Fruit fly (Drosophila melanogaster) whole organism, embryonic: Measurements from ENCODE around the gene CG2898.

Experiments used
- Antp ChIP-seq: fragments of 200-800 bp; sonication (Bioruptor generic); optimal IDR thresholded peaks from 3 replicates; lab custom pipeline; 2016; ENCODE audit warnings: missing biosample characterization, missing genetic modification characterization
- CG10147 ChIP-seq: fragments of 200-800 bp; sonication (Bioruptor generic); optimal IDR thresholded peaks from 2 replicates; lab custom pipeline; 2019; ENCODE audit warnings: missing biosample characterization, mild to moderate bottlenecking, missing genetic modification characterization, moderate library complexity
- CG10321 ChIP-seq: fragments of 200-800 bp; sonication (Bioruptor generic); IDR thresholded peaks from 2 replicates; pipeline ENCODE4 v1.3.6; 2022; ENCODE audit warnings: missing biosample characterization, missing genetic modification characterization
- CG10431 ChIP-seq: fragments of 200-800 bp; sonication (Bioruptor generic); optimal IDR thresholded peaks from 3 replicates; lab custom pipeline; 2018; ENCODE audit warnings: missing biosample characterization, mild to moderate bottlenecking, missing genetic modification characterization
- CG10654 ChIP-seq: fragments of 200-800 bp; sonication (Bioruptor generic); optimal IDR thresholded peaks from 2 replicates; lab custom pipeline; 2016; ENCODE audit warnings: missing biosample characterization, missing genetic modification characterization
- CG10959 ChIP-seq: fragments of 200-800 bp; sonication (Bioruptor generic); IDR thresholded peaks from 2 replicates; pipeline ENCODE4 v1.3.6; 2022; ENCODE audit warnings: missing biosample characterization, missing genetic modification characterization
- CG11695 ChIP-seq: fragments of 200-800 bp; sonication (Bioruptor generic); IDR thresholded peaks from 3 replicates; pipeline ENCODE4 v1.3.6; 2022; ENCODE audit warnings: missing biosample characterization, missing genetic modification characterization
- CG14014 ChIP-seq: fragments of 200-800 bp; sonication (Bioruptor generic); IDR thresholded peaks from 2 replicates; pipeline ENCODE4 v1.3.6; 2022; ENCODE audit warnings: missing biosample characterization, missing genetic modification characterization
- CG1529 ChIP-seq: fragments of 200-800 bp; sonication (Bioruptor generic); optimal IDR thresholded peaks from 3 replicates; lab custom pipeline; 2018; ENCODE audit warnings: missing biosample characterization, missing genetic modification characterization
- CG15696 ChIP-seq: fragments of 200-800 bp; sonication (Bioruptor generic); optimal IDR thresholded peaks from 2 replicates; lab custom pipeline; 2019; ENCODE audit warnings: missing biosample characterization, mild to moderate bottlenecking, missing genetic modification characterization, moderate library complexity
- CG16815 ChIP-seq: fragments of 200-800 bp; sonication (Bioruptor generic); optimal IDR thresholded peaks from 3 replicates; lab custom pipeline; 2017; ENCODE audit warnings: missing biosample characterization, mild to moderate bottlenecking, missing genetic modification characterization
- CG17328 ChIP-seq: fragments of 200-800 bp; sonication (Bioruptor generic); IDR thresholded peaks from 2 replicates; pipeline ENCODE4 v1.3.6; 2022; ENCODE audit warnings: missing biosample characterization, missing genetic modification characterization
- CG30020 ChIP-seq: fragments of 200-800 bp; optimal IDR thresholded peaks from 2 replicates; lab custom pipeline; 2019; ENCODE audit warnings: missing biosample characterization, mild to moderate bottlenecking, missing genetic modification characterization, moderate library complexity
- CG30431 ChIP-seq: fragments of 200-800 bp; sonication (Bioruptor generic); optimal IDR thresholded peaks from 2 replicates; lab custom pipeline; 2017; ENCODE audit warnings: missing biosample characterization, missing genetic modification characterization
- CG33213 ChIP-seq: fragments of 200-800 bp; sonication (Bioruptor generic); optimal IDR thresholded peaks from 3 replicates; lab custom pipeline; 2016; ENCODE audit warnings: missing biosample characterization, missing genetic modification characterization
- CG34376 ChIP-seq: fragments of 200-800 bp; sonication (Bioruptor generic); optimal IDR thresholded peaks from 2 replicates; lab custom pipeline; 2018; ENCODE audit warnings: missing biosample characterization, mild to moderate bottlenecking, missing genetic modification characterization
- CG4282 ChIP-seq: fragments of 200-800 bp; sonication (Bioruptor generic); optimal IDR thresholded peaks from 2 replicates; lab custom pipeline; 2016; ENCODE audit warnings: missing biosample characterization, missing genetic modification characterization
- CG4328 ChIP-seq: fragments of 200-800 bp; sonication (Bioruptor generic); optimal IDR thresholded peaks from 3 replicates; lab custom pipeline; 2017; ENCODE audit warnings: missing biosample characterization, missing genetic modification reagents, missing genetic modification characterization
- CG4424 ChIP-seq: fragments of 200-800 bp; sonication (Bioruptor generic); optimal IDR thresholded peaks from 3 replicates; lab custom pipeline; 2016; ENCODE audit warnings: missing biosample characterization, missing genetic modification characterization
- CG9609 ChIP-seq: fragments of 200-800 bp; sonication (Bioruptor generic); optimal IDR thresholded peaks from 3 replicates; lab custom pipeline; 2016; ENCODE audit warnings: missing biosample characterization, missing genetic modification characterization
- D ChIP-seq, 2 experiments: fragments of 200-800 bp in 1 of 2; fragments of >200 bp in 1 of 2; sonication (Bioruptor generic) in 1 of 2; optimal IDR thresholded peaks; 2 replicates in 1 of 2; 3 replicates in 1 of 2; lab custom pipeline; 2017; ENCODE audit warnings: mild to moderate bottlenecking in 1 of 2, missing biosample characterization in 1 of 2, missing genetic modification characterization in 1 of 2, missing genetic modification reagents in 1 of 2
- Eip74EF ChIP-seq, 2 experiments: fragments of 200-800 bp in 1 of 2; fragments of >200 bp in 1 of 2; sonication (Bioruptor generic) in 1 of 2; optimal IDR thresholded peaks; 2 replicates each; lab custom pipeline; 2017 to 2019; ENCODE audit warnings: missing biosample characterization in 2 of 2, missing genetic modification characterization in 2 of 2, mild to moderate bottlenecking in 1 of 2, moderate library complexity in 1 of 2
- GATAe ChIP-seq: fragments of 200-800 bp; sonication (Bioruptor generic); conservative IDR thresholded peaks from 2 replicates; pipeline ENCODE4 v1.3.6; 2022; ENCODE audit warnings: missing biosample characterization, missing genetic modification characterization
- Hr51 ChIP-seq, 2 experiments: fragments of 200-800 bp; sonication (Bioruptor generic); optimal IDR thresholded peaks; 2 replicates in 1 of 2; 3 replicates in 1 of 2; lab custom pipeline; 2016 to 2018; ENCODE audit warnings: missing biosample characterization in 2 of 2, missing genetic modification characterization in 2 of 2, mild to moderate bottlenecking in 1 of 2, moderate library complexity in 1 of 2
- Hsf ChIP-seq: fragments of 200-800 bp; sonication (Bioruptor generic); optimal IDR thresholded peaks from 3 replicates; lab custom pipeline; 2016; ENCODE audit warnings: missing biosample characterization, missing genetic modification characterization
- Kr ChIP-seq: fragments of 200-800 bp; sonication (Bioruptor generic); optimal IDR thresholded peaks from 2 replicates; lab custom pipeline; 2017; ENCODE audit warnings: missing biosample characterization, mild to moderate bottlenecking, missing genetic modification characterization
- Mes4 ChIP-seq: fragments of 200-800 bp; sonication (Bioruptor generic); optimal IDR thresholded peaks from 2 replicates; lab custom pipeline; 2016; ENCODE audit warnings: missing biosample characterization, missing genetic modification characterization
- NC2β ChIP-seq: fragments of 200-800 bp; sonication (Bioruptor generic); optimal IDR thresholded peaks from 2 replicates; lab custom pipeline; 2016; ENCODE audit warnings: missing biosample characterization, missing genetic modification characterization
- NFAT ChIP-seq: fragments of 200-800 bp; sonication (Bioruptor generic); IDR thresholded peaks from 2 replicates; pipeline ENCODE4 v1.3.6; 2022; ENCODE audit warnings: missing biosample characterization, missing genetic modification characterization
- Nf-YB ChIP-seq: fragments of 200-800 bp; sonication (Bioruptor generic); optimal IDR thresholded peaks from 3 replicates; lab custom pipeline; 2019; ENCODE audit warnings: missing biosample characterization, mild to moderate bottlenecking, missing genetic modification characterization, moderate library complexity
- PHDP ChIP-seq: fragments of 200-800 bp; sonication (Bioruptor generic); optimal IDR thresholded peaks from 3 replicates; lab custom pipeline; 2018; ENCODE audit warnings: missing biosample characterization, mild to moderate bottlenecking, missing genetic modification characterization, moderate library complexity
- Sox100B ChIP-seq: fragments of 200-800 bp; sonication (Bioruptor generic); optimal IDR thresholded peaks from 3 replicates; lab custom pipeline; 2018; ENCODE audit warnings: missing biosample characterization, mild to moderate bottlenecking, missing genetic modification characterization
- TFAM ChIP-seq: fragments of 200-800 bp; sonication (Bioruptor generic); optimal IDR thresholded peaks from 2 replicates; lab custom pipeline; 2017; ENCODE audit warnings: missing biosample characterization, missing genetic modification characterization, inconsistent platforms
- Xbp1 ChIP-seq: fragments of 200-800 bp; sonication (Bioruptor generic); optimal IDR thresholded peaks from 3 replicates; lab custom pipeline; 2016; ENCODE audit warnings: missing biosample characterization, mild to moderate bottlenecking, missing genetic modification characterization
- ash1 ChIP-seq: fragments of 200-800 bp; sonication (Bioruptor generic); optimal IDR thresholded peaks from 2 replicates; lab custom pipeline; 2018; ENCODE audit warnings: missing biosample characterization, mild to moderate bottlenecking, missing genetic modification characterization
- bigmax ChIP-seq: fragments of 200-800 bp; sonication (Bioruptor generic); optimal IDR thresholded peaks from 2 replicates; lab custom pipeline; 2018; ENCODE audit warnings: missing biosample characterization, mild to moderate bottlenecking, missing genetic modification characterization
- cas ChIP-seq: fragments of 200-800 bp; sonication (Bioruptor generic); IDR thresholded peaks from 2 replicates; pipeline ENCODE4 v1.3.6; 2022; ENCODE audit warnings: missing biosample characterization, missing genetic modification characterization
- chif ChIP-seq, 2 experiments: fragments of 200-800 bp; sonication (Bioruptor generic); optimal IDR thresholded peaks; 3 replicates each; lab custom pipeline; 2016; ENCODE audit warnings: missing biosample characterization in 2 of 2, missing genetic modification characterization in 2 of 2
- ci ChIP-seq: fragments of 200-800 bp; sonication (Bioruptor generic); IDR thresholded peaks from 3 replicates; pipeline ENCODE4 v1.3.6; 2022; ENCODE audit warnings: missing biosample characterization, missing genetic modification characterization
- dm ChIP-seq: fragments of 200-800 bp; sonication (Bioruptor generic); optimal IDR thresholded peaks from 3 replicates; lab custom pipeline; 2016; ENCODE audit warnings: missing biosample characterization, missing genetic modification characterization
- fd102C ChIP-seq: fragments of 200-800 bp; sonication (Bioruptor generic); optimal IDR thresholded peaks from 2 replicates; lab custom pipeline; 2018; ENCODE audit warnings: missing biosample characterization, mild to moderate bottlenecking, missing genetic modification characterization, moderate library complexity
- grn ChIP-seq: fragments of 200-800 bp; sonication (Bioruptor generic); optimal IDR thresholded peaks from 3 replicates; lab custom pipeline; 2017; ENCODE audit warnings: missing biosample characterization, missing genetic modification characterization
- gro ChIP-seq: fragments of 200-800 bp; sonication (Bioruptor generic); optimal IDR thresholded peaks from 2 replicates; lab custom pipeline; 2016; ENCODE audit warnings: missing biosample characterization, missing genetic modification characterization
- hth ChIP-seq: fragments of >200 bp; optimal IDR thresholded peaks from 2 replicates; lab custom pipeline; 2017; ENCODE audit warnings: inconsistent platforms
- lilli ChIP-seq: fragments of 200-800 bp; sonication (Bioruptor generic); optimal IDR thresholded peaks from 3 replicates; lab custom pipeline; 2016; ENCODE audit warnings: missing biosample characterization, missing genetic modification characterization
- pnt ChIP-seq: fragments of 200-800 bp; sonication (Bioruptor generic); optimal IDR thresholded peaks from 3 replicates; lab custom pipeline; 2016; ENCODE audit warnings: missing biosample characterization, missing genetic modification characterization
- sens-2 ChIP-seq: fragments of 200-800 bp; sonication (Bioruptor generic); IDR thresholded peaks from 2 replicates; pipeline ENCODE4 v1.3.6; 2022; ENCODE audit warnings: missing biosample characterization, missing genetic modification characterization
- sim ChIP-seq: fragments of 200-800 bp; sonication (Bioruptor generic); IDR thresholded peaks from 2 replicates; pipeline ENCODE4 v1.3.6; 2022; ENCODE audit warnings: missing biosample characterization, missing genetic modification characterization
- sima ChIP-seq: fragments of 200-800 bp; sonication (Bioruptor generic); optimal IDR thresholded peaks from 2 replicates; lab custom pipeline; 2016; ENCODE audit warnings: missing biosample characterization, missing genetic modification characterization
- sna ChIP-seq: fragments of 200-800 bp; sonication (Bioruptor generic); IDR thresholded peaks from 2 replicates; pipeline ENCODE4 v1.3.6; 2022; ENCODE audit warnings: missing biosample characterization, missing genetic modification characterization; ENCODE audit not compliant: partially characterized antibody
- stc ChIP-seq: fragments of 200-800 bp; sonication (Bioruptor generic); IDR thresholded peaks from 2 replicates; pipeline ENCODE4 v1.3.6; 2022; ENCODE audit warnings: missing biosample characterization, missing genetic modification characterization

The CG2898 gene

DNA sequence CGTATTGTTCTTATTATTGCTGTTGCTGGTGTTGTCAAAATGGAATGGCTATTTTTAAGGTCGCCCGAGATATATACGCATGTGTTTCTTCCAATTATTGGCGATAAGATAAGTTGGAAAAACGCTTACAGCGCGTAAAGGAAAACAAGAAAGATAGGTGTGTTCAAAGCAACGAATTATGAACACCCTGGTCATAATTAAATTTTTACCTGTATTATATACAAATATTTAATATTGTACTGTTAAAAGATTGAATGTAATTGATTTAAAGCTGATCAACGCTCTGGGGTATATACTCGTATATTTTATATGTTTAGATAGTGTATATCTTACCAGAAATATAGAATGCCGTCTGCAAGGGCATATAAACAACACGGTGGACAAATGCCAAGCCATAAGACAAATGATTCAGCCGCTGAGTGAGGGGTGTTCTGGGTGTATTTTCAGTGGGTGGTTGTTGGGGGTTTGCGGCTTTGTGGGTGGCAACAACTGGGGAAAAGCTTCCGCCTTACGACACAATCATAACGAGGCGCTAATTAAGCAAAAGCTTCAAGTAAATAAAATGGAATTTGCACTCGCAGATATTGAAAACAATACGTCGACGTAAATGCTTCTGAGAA is 22.4 kb downstream of the CG2898 start (continued):
- no peak for TF ChIP-seq sens-2 (GFP tag; lab: Robert Waterston, UW)
- peak; percentile 33 for TF ChIP-seq PHDP (tag; lab: Kevin White, UChicago)
- no peak for TF ChIP-seq CG17328 (GFP tag; lab: Robert Waterston, UW)
- no peak for TF ChIP-seq bigmax (GFP tag; lab: Kevin White, UChicago)
- TF ChIP-seq dm (GFP tag; lab: Kevin White, UChicago) = no peak
- TF ChIP-seq CG30431 = no peak
- TF ChIP-seq NFAT = no peak
- TF ChIP-seq stc (GFP tag; lab: Robert Waterston, UW) = no peak
- no peak for TF ChIP-seq TFAM (GFP tag; lab: Kevin White, UChicago)
- no peak for TF ChIP-seq sima (GFP tag; lab: Kevin White, UChicago)
- no peak for TF ChIP-seq D (optimal IDR thresholded peaks at IDR 0.05; lab: Kevin White, UChicago)
- TF ChIP-seq D (GFP tag; optimal IDR thresholded peaks at IDR 0.05; lab: Kevin White, UChicago) = no peak
- TF ChIP-seq CG11695 (GFP tag; lab: Robert Waterston, UW) = peak; percentile 62; the same call in 2 of the 3 replicates
- peak in 1 of 2 experiments; percentile 27 for TF ChIP-seq Hr51 (GFP tag; optimal IDR thresholded peaks at IDR 0.05; lab: Kevin White, UChicago)
- TF ChIP-seq Sox100B = no peak
- no peak for TF ChIP-seq pnt (GFP tag; lab: Kevin White, UChicago)
- no peak for TF ChIP-seq CG16815 (GFP tag; lab: Kevin White, UChicago)
- no peak for TF ChIP-seq gro (GFP tag; lab: Kevin White, UChicago)
- TF ChIP-seq Kr (GFP tag; lab: Kevin White, UChicago) = no peak
- TF ChIP-seq CG30020 (tag; lab: Kevin White, UChicago) = no peak
- TF ChIP-seq Hsf (GFP tag; lab: Kevin White, UChicago) = no peak
- no peak for TF ChIP-seq chif (GFP tag; optimal IDR thresholded peaks at IDR 0.05; lab: Kevin White, UChicago)
- no peak for TF ChIP-seq sim (GFP tag; lab: Robert Waterston, UW)
- TF ChIP-seq CG4424 (GFP tag; lab: Kevin White, UChicago) = no peak
- no peak for TF ChIP-seq CG1529 (GFP tag; lab: Kevin White, UChicago)
- TF ChIP-seq CG10431 = no peak
- no peak for TF ChIP-seq Antp (GFP tag; lab: Kevin White, UChicago)
- no peak for TF ChIP-seq CG4328 (GFP tag; lab: Kevin White, UChicago)
- TF ChIP-seq cas (GFP tag; lab: Robert Waterston, UW) = no peak
- peak in 1 of 2 experiments; percentile 2 for TF ChIP-seq Eip74EF (GFP tag; optimal IDR thresholded peaks at IDR 0.05; lab: Kevin White, UChicago)
- no peak for TF ChIP-seq CG9609 (GFP tag; lab: Kevin White, UChicago)
- no peak for TF ChIP-seq CG10321
- no peak for TF ChIP-seq ash1 (GFP tag; lab: Kevin White, UChicago)
- TF ChIP-seq grn (GFP tag; lab: Kevin White, UChicago) = no peak
- no peak for TF ChIP-seq CG15696 (tag; lab: Kevin White, UChicago)
- TF ChIP-seq hth (lab: Kevin White, UChicago) = no peak
- no peak for TF ChIP-seq Mes4 (GFP tag; lab: Kevin White, UChicago)
- TF ChIP-seq CG34376 (GFP tag; lab: Kevin White, UChicago) = peak; percentile 25
- no peak for TF ChIP-seq CG10959
- 0 out of 3 replicates have a peak, but pooled peaks have one; percentile 26 for TF ChIP-seq ci (GFP tag; lab: Robert Waterston, UW)
- peak; percentile 18 for TF ChIP-seq CG10147 (GFP tag; lab: Kevin White, UChicago)
- no peak; the same call in none of the 2 replicates for TF ChIP-seq GATAe (GFP tag; lab: Robert Waterston, UW)
- peak; percentile 51 for TF ChIP-seq CG14014 (GFP tag; lab: Robert Waterston, UW)
- no peak for TF ChIP-seq Xbp1
- no peak for TF ChIP-seq CG10654
- no peak for TF ChIP-seq NC2β (GFP tag; lab: Kevin White, UChicago)
- TF ChIP-seq Nf-YB (GFP tag; lab: Kevin White, UChicago) = no peak
- TF ChIP-seq sna (GFP tag; lab: Robert Waterston, UW) = no peak
- TF ChIP-seq CG33213 = no peak
- TF ChIP-seq fd102C (GFP tag; lab: Kevin White, UChicago) = no peak
- no peak for TF ChIP-seq CG4282 (GFP tag; lab: Kevin White, UChicago)
- no peak for TF ChIP-seq lilli
